Fruit fly (Drosophila melanogaster) whole organism, prepupa: ENCODE measurements around the gene CG8100.

Experiments
- Blimp-1 ChIP-seq: fragments of 200-800 bp; sonication (Bioruptor generic); optimal IDR thresholded peaks from 3 replicates; lab custom pipeline; 2017; ENCODE audit warnings: missing biosample characterization, missing genetic modification characterization, mild to moderate bottlenecking, moderate library complexity, missing genetic modification reagents
- CG10631 ChIP-seq: fragments of 200-800 bp; sonication (Bioruptor generic); optimal IDR thresholded peaks from 2 replicates; lab custom pipeline; 2016; ENCODE audit warnings: missing biosample characterization, missing genetic modification characterization
- CG10669 ChIP-seq: fragments of 200-800 bp; sonication (Bioruptor generic); optimal IDR thresholded peaks from 3 replicates; lab custom pipeline; 2018; ENCODE audit warnings: missing biosample characterization, mild to moderate bottlenecking, missing genetic modification characterization, moderate library complexity
- CG11294 ChIP-seq: fragments of 200-800 bp; sonication (Bioruptor generic); IDR thresholded peaks from 2 replicates; pipeline ENCODE4 v1.3.6; 2022; ENCODE audit warnings: missing biosample characterization, missing genetic modification characterization
- CG11762 ChIP-seq: fragments of 200-800 bp; sonication (Bioruptor generic); optimal IDR thresholded peaks from 3 replicates; lab custom pipeline; 2016; ENCODE audit warnings: missing biosample characterization, missing genetic modification characterization; ENCODE audit not compliant: insufficient read depth
- CG11902 ChIP-seq: fragments of 200-800 bp; sonication (Bioruptor generic); optimal IDR thresholded peaks from 3 replicates; lab custom pipeline; 2016; ENCODE audit warnings: missing biosample characterization, missing genetic modification characterization
- CG1621 ChIP-seq: fragments of 200-800 bp; sonication (Bioruptor generic); optimal IDR thresholded peaks from 3 replicates; lab custom pipeline; 2018; ENCODE audit warnings: missing biosample characterization, mild to moderate bottlenecking, missing genetic modification characterization
- CG16779 ChIP-seq: fragments of 200-800 bp; sonication (Bioruptor generic); optimal IDR thresholded peaks from 3 replicates; lab custom pipeline; 2017; ENCODE audit warnings: missing biosample characterization, mild to moderate bottlenecking, missing genetic modification characterization
- CG3032 ChIP-seq: fragments of 200-800 bp; optimal IDR thresholded peaks from 2 replicates; lab custom pipeline; 2019; ENCODE audit warnings: missing biosample characterization, mild to moderate bottlenecking, missing genetic modification characterization, moderate library complexity
- CG31627 ChIP-seq: fragments of 200-800 bp; sonication (Bioruptor generic); optimal IDR thresholded peaks from 3 replicates; lab custom pipeline; 2016; ENCODE audit warnings: missing biosample characterization, missing genetic modification characterization
- CG34406 ChIP-seq: fragments of 200-800 bp; sonication (Bioruptor generic); optimal IDR thresholded peaks from 3 replicates; lab custom pipeline; 2016; ENCODE audit warnings: missing biosample characterization, missing genetic modification characterization
- CG3919 ChIP-seq: fragments of 200-800 bp; sonication (Bioruptor generic); optimal IDR thresholded peaks from 3 replicates; lab custom pipeline; 2016; ENCODE audit warnings: missing biosample characterization, missing genetic modification characterization
- CG4318 ChIP-seq: fragments of 200-800 bp; sonication (Bioruptor generic); optimal IDR thresholded peaks from 3 replicates; lab custom pipeline; 2017; ENCODE audit warnings: missing biosample characterization, mild to moderate bottlenecking, missing genetic modification characterization
- CG6792 ChIP-seq: fragments of 200-800 bp; sonication (Bioruptor generic); optimal IDR thresholded peaks from 3 replicates; lab custom pipeline; 2016; ENCODE audit warnings: missing biosample characterization, missing genetic modification characterization
- CG7368 ChIP-seq: fragments of 200-800 bp; sonication (Bioruptor generic); optimal IDR thresholded peaks from 3 replicates; lab custom pipeline; 2016; ENCODE audit warnings: missing biosample characterization, missing genetic modification characterization
- CG8119 ChIP-seq: fragments of 200-800 bp; sonication (Bioruptor generic); IDR thresholded peaks from 3 replicates; pipeline ENCODE4 v1.3.6; 2022; ENCODE audit warnings: missing biosample characterization, missing genetic modification characterization
- CG8319 ChIP-seq: fragments of 200-800 bp; sonication (Bioruptor generic); optimal IDR thresholded peaks from 3 replicates; lab custom pipeline; 2016; ENCODE audit warnings: missing biosample characterization, missing genetic modification characterization
- CG8632 ChIP-seq: fragments of 200-800 bp; sonication (Bioruptor generic); optimal IDR thresholded peaks from 3 replicates; lab custom pipeline; 2016; ENCODE audit warnings: missing biosample characterization, missing genetic modification characterization
- CG9139 ChIP-seq: fragments of 200-800 bp; sonication (Bioruptor generic); optimal IDR thresholded peaks from 3 replicates; lab custom pipeline; 2017; ENCODE audit warnings: missing biosample characterization, mild to moderate bottlenecking, missing genetic modification characterization
- Eip75B ChIP-seq: fragments of 200-800 bp; sonication (Bioruptor generic); optimal IDR thresholded peaks from 3 replicates; lab custom pipeline; 2016; ENCODE audit warnings: missing biosample characterization, missing genetic modification characterization
- Eip78C ChIP-seq: fragments of 200-800 bp; sonication (Bioruptor generic); peaks from one replicate; lab custom pipeline; 2016; ENCODE audit warnings: missing biosample characterization, missing genetic modification characterization
- Eip93F ChIP-seq: fragments of 200-800 bp; sonication (Bioruptor generic); optimal IDR thresholded peaks from 2 replicates; lab custom pipeline; 2016; ENCODE audit warnings: missing biosample characterization, mild to moderate bottlenecking, missing genetic modification characterization
- Ets21C ChIP-seq: fragments of 200-800 bp; sonication (Bioruptor generic); optimal IDR thresholded peaks from 3 replicates; lab custom pipeline; 2016; ENCODE audit warnings: missing biosample characterization, missing genetic modification characterization
- Ets96B ChIP-seq: fragments of 200-800 bp; optimal IDR thresholded peaks from 2 replicates; lab custom pipeline; 2019; ENCODE audit warnings: missing biosample characterization, mild to moderate bottlenecking, missing genetic modification characterization, moderate library complexity
- Gug ChIP-seq: fragments of 200-800 bp; sonication (Bioruptor generic); IDR thresholded peaks from 2 replicates; pipeline ENCODE4 v1.3.6; 2022; ENCODE audit warnings: missing biosample characterization, missing genetic modification characterization
- Hr38 ChIP-seq: sonication (Bioruptor generic); optimal IDR thresholded peaks from 2 replicates; lab custom pipeline; 2016; ENCODE audit warnings: missing biosample characterization, missing genetic modification characterization
- Hr39 ChIP-seq: fragments of 200-800 bp; sonication (Bioruptor generic); optimal IDR thresholded peaks from 2 replicates; lab custom pipeline; 2016; ENCODE audit warnings: missing biosample characterization, missing genetic modification characterization
- Hr4 ChIP-seq: fragments of 200-800 bp; sonication (Bioruptor generic); optimal IDR thresholded peaks from 3 replicates; lab custom pipeline; 2016; ENCODE audit warnings: missing biosample characterization, missing genetic modification characterization
- Met ChIP-seq: fragments of 200-800 bp; sonication (Bioruptor generic); optimal IDR thresholded peaks from 3 replicates; lab custom pipeline; 2016; ENCODE audit warnings: missing biosample characterization, missing genetic modification characterization
- Smox ChIP-seq: fragments of 200-800 bp; sonication (Bioruptor generic); optimal IDR thresholded peaks from 3 replicates; lab custom pipeline; 2016; ENCODE audit warnings: missing biosample characterization, missing genetic modification characterization
- Sox102F ChIP-seq: fragments of 200-800 bp; sonication (Bioruptor generic); optimal IDR thresholded peaks from 2 replicates; lab custom pipeline; 2016; ENCODE audit warnings: missing biosample characterization, mild to moderate bottlenecking, missing genetic modification characterization
- Sox14 ChIP-seq: fragments of 200-800 bp; sonication (Bioruptor generic); optimal IDR thresholded peaks from 3 replicates; lab custom pipeline; 2016; ENCODE audit warnings: missing biosample characterization, missing genetic modification characterization
- Sox15 ChIP-seq: fragments of 200-800 bp; sonication (Bioruptor generic); optimal IDR thresholded peaks from 3 replicates; lab custom pipeline; 2016; ENCODE audit warnings: missing biosample characterization, missing genetic modification characterization
- achi ChIP-seq: fragments of 200-800 bp; sonication (Bioruptor generic); optimal IDR thresholded peaks from 3 replicates; lab custom pipeline; 2016; ENCODE audit warnings: missing biosample characterization, missing genetic modification characterization
- acj6 ChIP-seq: fragments of 200-800 bp; sonication (Bioruptor generic); optimal IDR thresholded peaks from 3 replicates; lab custom pipeline; 2016; ENCODE audit warnings: missing biosample characterization, missing genetic modification characterization
- cyc ChIP-seq: fragments of 200-800 bp; sonication (Bioruptor generic); optimal IDR thresholded peaks from 3 replicates; lab custom pipeline; 2016; ENCODE audit warnings: missing biosample characterization, missing genetic modification characterization
- dac ChIP-seq: fragments of 200-800 bp; sonication (Bioruptor generic); optimal IDR thresholded peaks from 2 replicates; lab custom pipeline; 2017; ENCODE audit warnings: missing biosample characterization, mild to moderate bottlenecking, missing genetic modification characterization
- dsx ChIP-seq: fragments of 200-800 bp; optimal IDR thresholded peaks from 3 replicates; lab custom pipeline; 2019; ENCODE audit warnings: missing biosample characterization, mild to moderate bottlenecking, missing genetic modification characterization, moderate library complexity; ENCODE audit not compliant: poor library complexity, severe bottlenecking
- fd59A ChIP-seq: fragments of 200-800 bp; sonication (Bioruptor generic); optimal IDR thresholded peaks from 2 replicates; lab custom pipeline; 2017; ENCODE audit warnings: missing biosample characterization, mild to moderate bottlenecking, missing genetic modification characterization, missing genetic modification reagents
- fd85E ChIP-seq: fragments of 200-800 bp; sonication (Bioruptor generic); optimal IDR thresholded peaks from 3 replicates; lab custom pipeline; 2016; ENCODE audit warnings: missing biosample characterization, missing genetic modification characterization
- fkh ChIP-seq: fragments of 200-800 bp; sonication (Bioruptor generic); optimal IDR thresholded peaks from 3 replicates; lab custom pipeline; 2017; ENCODE audit warnings: missing biosample characterization, mild to moderate bottlenecking, missing genetic modification characterization, moderate library complexity
- lz ChIP-seq: fragments of 200-800 bp; sonication (Bioruptor generic); optimal IDR thresholded peaks from 3 replicates; lab custom pipeline; 2016; ENCODE audit warnings: missing biosample characterization, missing genetic modification characterization
- pdm3 ChIP-seq: fragments of 200-800 bp; sonication (Bioruptor generic); optimal IDR thresholded peaks from 3 replicates; lab custom pipeline; 2016; ENCODE audit warnings: missing biosample characterization, missing genetic modification characterization
- spab ChIP-seq: fragments of 200-800 bp; sonication (Bioruptor generic); optimal IDR thresholded peaks from 2 replicates; lab custom pipeline; 2017; ENCODE audit warnings: missing biosample characterization, mild to moderate bottlenecking, missing genetic modification characterization, missing genetic modification reagents
- ss ChIP-seq, 2 experiments: fragments of 200-800 bp; sonication (Bioruptor generic); optimal IDR thresholded peaks; 2 replicates in 1 of 2; 3 replicates in 1 of 2; lab custom pipeline; 2017 to 2018; ENCODE audit warnings: mild to moderate bottlenecking in 2 of 2, missing biosample characterization in 2 of 2, missing genetic modification characterization in 2 of 2, moderate library complexity in 1 of 2
- svp ChIP-seq: fragments of 200-800 bp; sonication (Bioruptor generic); peaks from one replicate; lab custom pipeline; 2016; ENCODE audit warnings: missing biosample characterization, missing genetic modification characterization
- topi ChIP-seq: fragments of 200-800 bp; sonication (Bioruptor generic); optimal IDR thresholded peaks from 3 replicates; lab custom pipeline; 2016; ENCODE audit warnings: missing biosample characterization, missing genetic modification characterization

The CG8100 gene

dm6 chr3L:14125616-14126015, 42.2 kb downstream of the CG8100 start:
- TF ChIP-seq CG10631 (GFP tag; lab: Kevin White, UChicago) (no peak), Sox15 (GFP tag; lab: Kevin White, UChicago) (no peak), achi (GFP tag; lab: Kevin White, UChicago) (no peak), topi (GFP tag; lab: Kevin White, UChicago) (no peak), Met (GFP tag; lab: Kevin White, UChicago) (no peak), spab (GFP tag; lab: Kevin White, UChicago) (no peak), Ets21C (GFP tag; lab: Kevin White, UChicago) (no peak), Sox102F (no peak), CG11762 (GFP tag; lab: Kevin White, UChicago) (no peak), dsx (GFP tag; lab: Kevin White, UChicago) (no peak), Blimp-1 (GFP tag; lab: Kevin White, UChicago) (no peak), CG31627 (GFP tag; lab: Kevin White, UChicago) (no peak)

- TF ChIP-seq achi (GFP tag; lab: Kevin White, UChicago) (peak; percentile 41), Eip75B (peak; percentile 57), Smox (GFP tag; lab: Kevin White, UChicago) (no peak), CG4318 (GFP tag; lab: Kevin White, UChicago) (no peak), Sox102F (peak; percentile 52), CG7368 (GFP tag; lab: Kevin White, UChicago) (peak; percentile 5), Blimp-1 (GFP tag; lab: Kevin White, UChicago) (peak; percentile 29), CG3032 (tag; lab: Kevin White, UChicago) (peak; percentile 57), CG10669 (GFP tag; lab: Kevin White, UChicago) (peak; percentile 52), CG3919 (GFP tag; lab: Kevin White, UChicago) (peak; percentile 52), CG34406 (GFP tag; lab: Kevin White, UChicago) (peak; percentile 31), Eip93F (GFP tag; lab: Kevin White, UChicago) (no peak), fd85E (no peak), CG8319 (GFP tag; lab: Kevin White, UChicago) (peak; percentile 25), dac (GFP tag; lab: Kevin White, UChicago) (no peak), CG11294 (GFP tag; lab: Robert Waterston, UW) (no peak), CG8119 (GFP tag; lab: Robert Waterston, UW) (no peak; the same call in 2 of the 3 replicates), Hr4 (GFP tag; lab: Kevin White, UChicago) (no peak), CG8632 (GFP tag; lab: Kevin White, UChicago) (peak; percentile 45), Met (GFP tag; lab: Kevin White, UChicago) (peak; percentile 42), fd59A (GFP tag; lab: Kevin White, UChicago) (peak; percentile 43), Gug (GFP tag; lab: Robert Waterston, UW) (no peak), Hr38 (no peak), cyc (no peak), Eip78C (peak; percentile 74), CG6792 (GFP tag; lab: Kevin White, UChicago) (peak; percentile 48), CG1621 (tag; lab: Kevin White, UChicago) (peak; percentile 57), CG11902 (GFP tag; lab: Kevin White, UChicago) (no peak), Ets96B (peak; percentile 64), Hr39 (no peak), CG10631 (GFP tag; lab: Kevin White, UChicago) (peak; percentile 15), CG31627 (GFP tag; lab: Kevin White, UChicago) (no peak), CG16779 (tag; lab: Kevin White, UChicago) (peak; percentile 24), Sox14 (GFP tag; lab: Kevin White, UChicago) (no peak), svp (GFP tag; lab: Kevin White, UChicago) (no peak), lz (no peak), dsx (GFP tag; lab: Kevin White, UChicago) (peak; percentile 34), CG9139 (GFP tag; lab: Kevin White, UChicago) (peak; percentile 53), ss (GFP tag; optimal IDR thresholded peaks at IDR 0.05; lab: Kevin White, UChicago) (peak; percentile 74 to 83), fkh (GFP tag; lab: Kevin White, UChicago) (peak; percentile 47), spab (GFP tag; lab: Kevin White, UChicago) (peak; percentile 56), pdm3 (peak; percentile 43), acj6 (peak; percentile 23)
Observed at dm6 chr3L:14131274-14131989, 48.0 kb downstream of the CG8100 start, which contains the start of gene Sox21b. Gene Sox21b (minus strand): TSS chr3L:14131324.
